Worm (Caenorhabditis elegans): ENCODE results near the gene T06E6.15.

T06E6.15 gene

ce11 chrV:15395347-15395746, 4.2 kb downstream of the T06E6.15 start, which contains the start of gene cyb-3:
cyb-3 (plus strand) TSS chrV:15395696.
- TF ChIP-seq fkh-10 (GFP tag; optimal IDR thresholded peaks at IDR 0.05): no peak
- TF ChIP-seq elt-2 (tag; optimal IDR thresholded peaks at IDR 0.05): no peak
- TF ChIP-seq nhr-28 (tag; optimal IDR thresholded peaks at IDR 0.05): no peak
- no peak for TF ChIP-seq hmg-11 (tag; optimal IDR thresholded peaks at IDR 0.05)
- no peak for TF ChIP-seq unc-62 (GFP tag; optimal IDR thresholded peaks at IDR 0.05)
- TF ChIP-seq mdl-1 (tag; optimal IDR thresholded peaks at IDR 0.05): no peak
- TF ChIP-seq ceh-28 (tag; optimal IDR thresholded peaks at IDR 0.05): no peak
- TF ChIP-seq ZK546.5 (tag; optimal IDR thresholded peaks at IDR 0.05): no peak
- no peak for TF ChIP-seq egl-27 (tag; optimal IDR thresholded peaks at IDR 0.05)
- TF ChIP-seq ceh-82 (tag; optimal IDR thresholded peaks at IDR 0.05): no peak
- no peak for TF ChIP-seq nhr-11 (tag; optimal IDR thresholded peaks at IDR 0.05)
- no peak for TF ChIP-seq tbx-2 (tag; optimal IDR thresholded peaks at IDR 0.05)
- TF ChIP-seq fkh-2 (tag; optimal IDR thresholded peaks at IDR 0.05): no peak

DNA sequence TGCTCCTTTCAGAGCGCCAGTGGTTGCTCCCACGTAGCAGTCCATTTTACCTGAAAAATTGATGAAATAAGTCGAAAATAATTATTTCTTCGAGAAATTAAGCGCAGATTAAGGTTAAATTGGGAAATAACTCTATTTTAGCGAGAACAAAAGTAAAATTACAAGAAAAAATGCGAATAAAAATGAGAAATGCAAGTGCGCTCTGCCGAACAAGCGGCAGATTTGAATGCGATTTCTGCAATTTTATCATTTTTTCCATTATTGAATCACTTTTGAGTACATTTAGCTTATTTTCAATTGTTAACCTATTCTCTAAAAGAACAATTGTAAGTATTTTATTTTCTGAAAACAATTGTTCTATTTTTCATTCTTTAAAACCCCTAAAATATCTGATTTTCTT, 4.7 kb downstream of the T06E6.15 start, which contains the start of gene T06E6.1:
TSS of gene T06E6.1 (minus strand) at position 56 of the 400 bp plus-strand sequence.
- peak; percentile 6 for TF ChIP-seq pha-4 (tag; optimal IDR thresholded peaks at IDR 0.05)
- TF ChIP-seq elt-1 (tag; optimal IDR thresholded peaks at IDR 0.05): no peak
- peak; percentile 4 for TF ChIP-seq elt-2 (tag; optimal IDR thresholded peaks at IDR 0.05)
- TF ChIP-seq ztf-4 (tag; optimal IDR thresholded peaks at IDR 0.05): no peak
- no peak for TF ChIP-seq unc-62 (GFP tag; optimal IDR thresholded peaks at IDR 0.05)
- TF ChIP-seq lin-15B (tag; optimal IDR thresholded peaks at IDR 0.05): peak; percentile 41

DNA sequence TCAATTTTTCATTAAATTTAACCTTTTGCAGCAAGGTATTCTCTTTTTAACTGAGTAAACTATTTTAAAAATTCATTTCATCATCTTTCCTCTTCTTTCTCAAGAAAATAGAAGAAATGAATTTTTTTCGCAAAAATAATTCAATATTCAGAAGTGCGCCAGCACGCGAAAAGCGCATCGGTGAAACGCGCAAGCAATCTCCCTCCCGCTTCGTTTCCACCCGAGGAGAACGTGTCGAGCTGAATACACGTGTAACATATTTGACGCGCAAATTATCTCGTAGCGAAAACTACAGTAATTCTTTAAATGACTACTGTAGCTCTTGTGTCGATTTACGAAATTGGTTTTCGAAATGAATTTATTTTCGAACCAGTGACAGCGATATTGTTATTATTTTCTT, 7.5 kb downstream of the T06E6.15 start:
- TF ChIP-seq elt-1 (tag; optimal IDR thresholded peaks at IDR 0.05) (no peak), mdl-1 (tag; optimal IDR thresholded peaks at IDR 0.05) (no peak), ztf-11 (tag; optimal IDR thresholded peaks at IDR 0.05) (no peak), unc-62 (GFP tag; optimal IDR thresholded peaks at IDR 0.05) (no peak), nhr-11 (tag; optimal IDR thresholded peaks at IDR 0.05) (no peak), ceh-16 (tag; optimal IDR thresholded peaks at IDR 0.05) (no peak), nhr-23 (tag; optimal IDR thresholded peaks at IDR 0.05) (no peak), daf-12 (tag; optimal IDR thresholded peaks at IDR 0.05) (no peak), skn-1 (tag; optimal IDR thresholded peaks at IDR 0.05) (no peak), ztf-4 (tag; optimal IDR thresholded peaks at IDR 0.05) (no peak), nhr-76 (tag; optimal IDR thresholded peaks at IDR 0.05) (no peak), lin-39 (tag; optimal IDR thresholded peaks at IDR 0.05) (no peak), ZK546.5 (tag; optimal IDR thresholded peaks at IDR 0.05) (no peak), nhr-12 (tag; optimal IDR thresholded peaks at IDR 0.05) (no peak), nhr-67 (tag; optimal IDR thresholded peaks at IDR 0.05) (no peak), snpc-4 (tag; optimal IDR thresholded peaks at IDR 0.05) (no peak), ama-1 (optimal IDR thresholded peaks at IDR 0.05) (no peak), egl-27 (tag; optimal IDR thresholded peaks at IDR 0.05) (no peak)

DNA sequence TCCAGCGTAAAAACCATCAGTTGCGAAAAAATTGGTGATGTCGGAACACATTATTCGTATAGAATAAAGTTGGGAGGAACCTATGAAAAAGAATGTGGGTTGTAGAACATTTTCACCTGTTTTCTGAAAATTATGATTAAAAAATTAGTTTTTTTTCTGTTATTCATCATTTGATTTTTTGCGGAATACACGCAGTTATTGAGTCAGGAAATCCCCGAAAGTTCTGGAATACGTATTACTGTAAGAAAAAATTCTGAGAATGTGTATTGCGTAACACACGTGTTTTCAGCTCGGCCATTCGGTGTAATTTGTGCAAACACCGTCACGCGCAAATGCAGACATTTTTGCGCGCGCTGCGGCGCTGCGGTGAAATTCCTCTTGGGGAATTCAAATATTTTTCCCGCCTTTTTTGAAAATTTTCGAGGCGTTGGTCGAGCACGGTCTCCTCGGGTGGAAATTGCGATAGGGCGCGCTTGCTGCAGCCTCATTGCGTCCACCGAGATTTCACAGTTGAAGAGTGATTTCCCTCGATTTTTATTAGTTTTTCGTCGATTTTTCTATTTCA, 10.7 kb downstream of the T06E6.15 start, which contains the start of gene srh-170:
TSS of gene srh-170 (minus strand) at position 51 of the 565 bp plus-strand sequence.
- TF ChIP-seq fkh-2 (tag; optimal IDR thresholded peaks at IDR 0.05): no peak
- no peak for TF ChIP-seq lin-15B (tag; optimal IDR thresholded peaks at IDR 0.05)
- no peak for TF ChIP-seq fkh-10 (GFP tag; optimal IDR thresholded peaks at IDR 0.05)
- TF ChIP-seq nhr-25 (tag; optimal IDR thresholded peaks at IDR 0.05): no peak
- TF ChIP-seq zag-1 (tag; optimal IDR thresholded peaks at IDR 0.05): no peak
- TF ChIP-seq ama-1 (optimal IDR thresholded peaks at IDR 0.05): no peak
- no peak for TF ChIP-seq hmg-11 (tag; optimal IDR thresholded peaks at IDR 0.05)
- no peak for TF ChIP-seq nfya-1 (tag; optimal IDR thresholded peaks at IDR 0.05; ENCODE audit: insufficient read depth)
- no peak for TF ChIP-seq lsy-12 (tag; optimal IDR thresholded peaks at IDR 0.05)
- no peak for TF ChIP-seq nhr-23 (tag; optimal IDR thresholded peaks at IDR 0.05)
- TF ChIP-seq eor-1 (tag; optimal IDR thresholded peaks at IDR 0.05): no peak
- TF ChIP-seq nhr-237 (tag; optimal IDR thresholded peaks at IDR 0.05): no peak
- no peak for TF ChIP-seq ceh-16 (tag; optimal IDR thresholded peaks at IDR 0.05)
- TF ChIP-seq elt-2 (tag; optimal IDR thresholded peaks at IDR 0.05): no peak
- no peak for TF ChIP-seq ceh-28 (tag; optimal IDR thresholded peaks at IDR 0.05)
- TF ChIP-seq unc-62 (GFP tag; optimal IDR thresholded peaks at IDR 0.05): no peak
- no peak for TF ChIP-seq nhr-43 (tag; optimal IDR thresholded peaks at IDR 0.05; ENCODE audit: poor library complexity, severe bottlenecking)
